Worm (Caenorhabditis elegans): ENCODE results near the gene Y48A5A.1.

Y48A5A.1 gene

DNA sequence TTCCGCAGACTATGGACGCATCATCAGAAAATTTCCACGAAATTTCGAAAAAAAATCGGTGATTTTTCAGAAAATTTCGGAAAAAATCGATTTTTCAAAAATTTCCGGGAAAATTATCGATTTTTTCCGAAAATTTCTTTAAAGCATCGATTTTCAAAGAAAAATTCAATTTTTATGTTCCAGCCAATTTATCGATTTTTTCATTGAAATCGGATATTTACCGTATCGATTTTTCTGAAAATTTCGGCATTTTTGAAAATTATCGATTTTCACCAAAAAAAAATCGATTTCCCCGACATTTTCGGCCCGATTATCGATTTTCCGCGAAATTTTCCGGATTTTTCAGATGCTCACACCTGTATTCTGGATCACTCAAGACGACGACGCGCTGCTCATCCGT is at the start of gene Y48A5A.1:
Gene Y48A5A.1 (plus strand): TSS at position 347 of the 400 bp plus-strand sequence.
- TF ChIP-seq egl-27 (tag; optimal IDR thresholded peaks at IDR 0.05): no peak
- no peak for TF ChIP-seq nhr-84 (tag; optimal IDR thresholded peaks at IDR 0.05)
- TF ChIP-seq nhr-12 (tag; optimal IDR thresholded peaks at IDR 0.05): no peak
- TF ChIP-seq unc-30 (tag; optimal IDR thresholded peaks at IDR 0.05): no peak
- no peak for TF ChIP-seq vab-15 (tag; optimal IDR thresholded peaks at IDR 0.05)
- TF ChIP-seq pqm-1 (tag; optimal IDR thresholded peaks at IDR 0.05): no peak
- no peak for TF ChIP-seq nhr-90 (tag; optimal IDR thresholded peaks at IDR 0.05; ENCODE audit: poor library complexity)
- TF ChIP-seq irx-1 (tag; optimal IDR thresholded peaks at IDR 0.05): no peak
- TF ChIP-seq lin-35 (GFP tag; optimal IDR thresholded peaks at IDR 0.05): no peak
- no peak for TF ChIP-seq elt-3 (tag; optimal IDR thresholded peaks at IDR 0.05)
- TF ChIP-seq tlp-1 (tag; optimal IDR thresholded peaks at IDR 0.05): no peak
- TF ChIP-seq hlh-17 (GFP tag; optimal IDR thresholded peaks at IDR 0.05; ENCODE audit: borderline replicate concordance): no peak
- no peak for TF ChIP-seq unc-98 (GFP tag; IDR thresholded peaks at IDR 0.05)
- TF ChIP-seq lsy-2 (tag; optimal IDR thresholded peaks at IDR 0.05): no peak
- TF ChIP-seq swsn-7 (tag; optimal IDR thresholded peaks at IDR 0.05): no peak

ce11 chrIV:1915549-1915948 is 49.7 kb upstream of the Y48A5A.1 start:
- no peak for TF ChIP-seq hpl-2 (GFP tag; optimal IDR thresholded peaks at IDR 0.05)
- TF ChIP-seq blmp-1 (tag; optimal IDR thresholded peaks at IDR 0.05): peak; percentile 17
- no peak for TF ChIP-seq fkh-8 (tag; optimal IDR thresholded peaks at IDR 0.05)
- TF ChIP-seq nhr-71 (tag; optimal IDR thresholded peaks at IDR 0.05): no peak
- TF ChIP-seq grh-1 (GFP tag; IDR thresholded peaks at IDR 0.05): no peak

DNA sequence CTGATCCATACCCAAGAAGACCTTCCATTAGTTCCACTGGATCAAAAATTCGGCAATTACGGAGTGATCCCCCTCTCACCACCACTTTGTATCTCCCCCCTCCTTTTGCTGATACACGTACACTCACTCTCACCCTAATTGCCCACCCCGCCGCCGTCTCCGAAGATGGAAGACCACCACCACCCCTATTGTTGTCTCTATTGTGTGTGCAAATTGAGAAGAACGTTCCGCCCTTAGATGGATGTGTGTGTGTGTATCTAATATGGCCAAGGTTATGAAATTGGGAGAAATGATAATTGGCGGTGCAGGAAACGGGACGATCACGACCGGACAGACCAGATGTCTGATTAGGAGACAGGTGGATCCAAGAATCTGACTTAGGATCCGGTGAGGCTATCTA is 49.0 kb upstream of the Y48A5A.1 start:
- no peak for TF ChIP-seq nhr-76 (tag; optimal IDR thresholded peaks at IDR 0.05)
- TF ChIP-seq lin-14 (GFP tag; optimal IDR thresholded peaks at IDR 0.05): peak; percentile 2
- TF ChIP-seq C04F5.9 (tag; optimal IDR thresholded peaks at IDR 0.05): no peak
- no peak for TF ChIP-seq tbx-2 (tag; optimal IDR thresholded peaks at IDR 0.05)
- no peak for TF ChIP-seq egl-27 (tag; optimal IDR thresholded peaks at IDR 0.05)
- TF ChIP-seq snpc-4 (tag; optimal IDR thresholded peaks at IDR 0.05): no peak
- no peak for TF ChIP-seq ama-1 (optimal IDR thresholded peaks at IDR 0.05)
- no peak for TF ChIP-seq xbp-1 (tag; optimal IDR thresholded peaks at IDR 0.05)
- TF ChIP-seq sup-37 (GFP tag; optimal IDR thresholded peaks at IDR 0.05): no peak
- TF ChIP-seq nhr-85 (tag): peak; percentile 70

- no peak for TF ChIP-seq dsc-1 (tag; optimal IDR thresholded peaks at IDR 0.05)
- 0 out of 2 replicates have a peak, but pooled peaks have one; percentile 24 for TF ChIP-seq grh-1 (GFP tag; IDR thresholded peaks at IDR 0.05)
- peak; percentile 40 for TF ChIP-seq nhr-85 (tag)
- TF ChIP-seq isw-1 (GFP tag; IDR thresholded peaks at IDR 0.05): no peak
- no peak for TF ChIP-seq ceh-8 (GFP tag; optimal IDR thresholded peaks at IDR 0.05)
- TF ChIP-seq nhr-12 (tag; optimal IDR thresholded peaks at IDR 0.05): no peak
- TF ChIP-seq ces-1 (GFP tag; optimal IDR thresholded peaks at IDR 0.05): no peak
- no peak for TF ChIP-seq nhr-71 (tag; optimal IDR thresholded peaks at IDR 0.05)
- no peak for TF ChIP-seq egl-13 (tag; optimal IDR thresholded peaks at IDR 0.05)
- TF ChIP-seq swsn-7 (tag; optimal IDR thresholded peaks at IDR 0.05): no peak
- TF ChIP-seq nhr-47 (tag; optimal IDR thresholded peaks at IDR 0.05): no peak
- no peak for TF ChIP-seq efl-1 (optimal IDR thresholded peaks at IDR 0.05)
- TF ChIP-seq efl-1 (GFP tag; optimal IDR thresholded peaks at IDR 0.05 in 1 of 2): no peak
- no peak for TF ChIP-seq ceh-82 (tag; optimal IDR thresholded peaks at IDR 0.05)
These were observed 47.5 kb upstream of the Y48A5A.1 start, which contains the start of gene elt-6 for ce11 chrIV:1917819-1918218. Gene elt-6 (plus strand): TSS chrIV:1917977.

All from whole organism, L1 larva.